Fruit fly (Drosophila melanogaster) whole organism, embryonic: ENCODE data around the gene CG31808.
A peak's percentile ranks its signal among the peaks of the same experiment; 100 is the strongest.

ENCODE experiments used
- Atf-2 ChIP-seq: fragments of 200-800 bp; sonication (Bioruptor generic); optimal IDR thresholded peaks from 2 replicates; lab custom pipeline; 2016; ENCODE audit warnings: missing biosample characterization, missing genetic modification characterization
- Atf3 ChIP-seq: fragments of 200-800 bp; sonication (Bioruptor generic); optimal IDR thresholded peaks from 3 replicates; lab custom pipeline; 2016; ENCODE audit warnings: missing biosample characterization, missing genetic modification characterization
- Atf6 ChIP-seq: fragments of 200-800 bp; sonication (Bioruptor generic); IDR thresholded peaks from 2 replicates; pipeline ENCODE4 v1.3.6; 2022; ENCODE audit warnings: missing biosample characterization, missing genetic modification characterization
- B-H2 ChIP-seq: fragments of 200-800 bp; sonication (Bioruptor generic); optimal IDR thresholded peaks from 2 replicates; lab custom pipeline; 2018; ENCODE audit warnings: missing biosample characterization, mild to moderate bottlenecking, missing genetic modification characterization
- BEAF-32 ChIP-seq: fragments of 200-800 bp; sonication (Bioruptor generic); optimal IDR thresholded peaks from 3 replicates; lab custom pipeline; 2017; ENCODE audit warnings: missing biosample characterization, missing genetic modification characterization, mild to moderate bottlenecking, moderate library complexity, missing genetic modification reagents
- CG10209 ChIP-seq: fragments of 200-800 bp; sonication (Bioruptor generic); optimal IDR thresholded peaks from 3 replicates; lab custom pipeline; 2017; ENCODE audit warnings: missing biosample characterization, mild to moderate bottlenecking, missing genetic modification characterization, missing genetic modification reagents
- CG11398 ChIP-seq: fragments of 200-800 bp; sonication (Bioruptor generic); optimal IDR thresholded peaks from 2 replicates; lab custom pipeline; 2016; ENCODE audit warnings: missing biosample characterization, missing genetic modification characterization
- CG12299 ChIP-seq: fragments of 200-800 bp; sonication (Bioruptor generic); optimal IDR thresholded peaks from 2 replicates; lab custom pipeline; 2018; ENCODE audit warnings: missing biosample characterization, mild to moderate bottlenecking, missing genetic modification characterization
- CG12769 ChIP-seq: fragments of 200-800 bp; sonication (Bioruptor generic); optimal IDR thresholded peaks from 2 replicates; lab custom pipeline; 2019; ENCODE audit warnings: missing biosample characterization, mild to moderate bottlenecking, missing genetic modification characterization, moderate library complexity
- CG1647 ChIP-seq: fragments of 200-800 bp; sonication (Bioruptor generic); optimal IDR thresholded peaks from 3 replicates; lab custom pipeline; 2016; ENCODE audit warnings: missing biosample characterization, missing genetic modification characterization
- CG16813 ChIP-seq: fragments of 200-800 bp; sonication (Bioruptor generic); IDR thresholded peaks from 3 replicates; pipeline ENCODE4 v1.3.6; 2022; ENCODE audit warnings: missing biosample characterization, missing genetic modification characterization; ENCODE audit not compliant: partially characterized antibody
- CG18764 ChIP-seq: fragments of 200-800 bp; sonication (Bioruptor generic); optimal IDR thresholded peaks from 3 replicates; lab custom pipeline; 2016; ENCODE audit warnings: missing biosample characterization, missing genetic modification characterization
- CG2116 ChIP-seq: fragments of 200-800 bp; sonication (Bioruptor generic); optimal IDR thresholded peaks from 3 replicates; lab custom pipeline; 2018; ENCODE audit warnings: missing biosample characterization, mild to moderate bottlenecking, missing genetic modification characterization
- CG32767 ChIP-seq: fragments of 200-800 bp; sonication (Bioruptor generic); IDR thresholded peaks from 2 replicates; pipeline ENCODE4 v1.3.6; 2022; ENCODE audit warnings: missing biosample characterization, missing genetic modification characterization
- CG34224 ChIP-seq: fragments of 200-800 bp; sonication (Bioruptor generic); IDR thresholded peaks from 3 replicates; pipeline ENCODE4 v1.3.6; 2022; ENCODE audit warnings: missing biosample characterization, missing genetic modification characterization; ENCODE audit not compliant: partially characterized antibody
- CG4282 ChIP-seq: fragments of 200-800 bp; sonication (Bioruptor generic); optimal IDR thresholded peaks from 2 replicates; lab custom pipeline; 2016; ENCODE audit warnings: missing biosample characterization, missing genetic modification characterization
- CG4707 ChIP-seq: fragments of 200-800 bp; sonication (Bioruptor generic); optimal IDR thresholded peaks from 2 replicates; lab custom pipeline; 2018; ENCODE audit warnings: missing biosample characterization, mild to moderate bottlenecking, missing genetic modification characterization, moderate library complexity
- CG6791 ChIP-seq: fragments of 200-800 bp; sonication (Bioruptor generic); IDR thresholded peaks from 3 replicates; pipeline ENCODE4 v1.3.6; 2022; ENCODE audit warnings: missing biosample characterization, missing genetic modification characterization; ENCODE audit not compliant: partially characterized antibody
- CG7928 ChIP-seq: fragments of 200-800 bp; sonication (Bioruptor generic); optimal IDR thresholded peaks from 2 replicates; lab custom pipeline; 2017; ENCODE audit warnings: missing biosample characterization, mild to moderate bottlenecking, missing genetic modification characterization
- CG8290 ChIP-seq, 3 experiments: fragments of 200-800 bp; sonication (Bioruptor generic); optimal IDR thresholded peaks; 2 replicates each; lab custom pipeline; 2016 to 2019; ENCODE audit warnings: missing biosample characterization in 3 of 3, missing genetic modification characterization in 3 of 3, mild to moderate bottlenecking in 2 of 3, moderate library complexity in 1 of 3
- CG9437 ChIP-seq: fragments of 200-800 bp; sonication (Bioruptor generic); optimal IDR thresholded peaks from 2 replicates; lab custom pipeline; 2018; ENCODE audit warnings: missing biosample characterization, mild to moderate bottlenecking, missing genetic modification characterization
- D ChIP-seq, 2 experiments: fragments of 200-800 bp in 1 of 2; fragments of >200 bp in 1 of 2; sonication (Bioruptor generic) in 1 of 2; optimal IDR thresholded peaks; 2 replicates in 1 of 2; 3 replicates in 1 of 2; lab custom pipeline; 2017; ENCODE audit warnings: mild to moderate bottlenecking in 1 of 2, missing biosample characterization in 1 of 2, missing genetic modification characterization in 1 of 2, missing genetic modification reagents in 1 of 2
- Dad ChIP-seq: fragments of 200-800 bp; sonication (Bioruptor generic); optimal IDR thresholded peaks from 3 replicates; lab custom pipeline; 2016; ENCODE audit warnings: missing biosample characterization, missing genetic modification characterization
- Ets97D ChIP-seq: fragments of 200-800 bp; sonication (Bioruptor generic); optimal IDR thresholded peaks from 3 replicates; lab custom pipeline; 2016; ENCODE audit warnings: missing biosample characterization, missing genetic modification characterization
- Fer2 ChIP-seq: fragments of 200-800 bp; sonication (Bioruptor generic); optimal IDR thresholded peaks from 2 replicates; lab custom pipeline; 2018; ENCODE audit warnings: missing biosample characterization, mild to moderate bottlenecking, missing genetic modification characterization, moderate library complexity
- H2.0 ChIP-seq: fragments of 200-800 bp; sonication (Bioruptor generic); IDR thresholded peaks from 2 replicates; pipeline ENCODE4 v1.3.6; 2022; ENCODE audit warnings: missing biosample characterization, missing genetic modification characterization
- Hr3 ChIP-seq: fragments of 200-800 bp; sonication (Bioruptor generic); optimal IDR thresholded peaks from 3 replicates; lab custom pipeline; 2016; ENCODE audit warnings: missing biosample characterization, missing genetic modification characterization
- Lpt ChIP-seq: fragments of >200 bp; optimal IDR thresholded peaks from 2 replicates; lab custom pipeline; 2018; ENCODE audit warnings: missing biosample characterization, missing genetic modification characterization
- MESR4 ChIP-seq: fragments of 200-800 bp; sonication (Bioruptor generic); optimal IDR thresholded peaks from 2 replicates; lab custom pipeline; 2018; ENCODE audit warnings: missing biosample characterization, mild to moderate bottlenecking, missing genetic modification characterization, moderate library complexity
- MTF-1 ChIP-seq: fragments of 200-800 bp; sonication (Bioruptor generic); optimal IDR thresholded peaks from 2 replicates; lab custom pipeline; 2018; ENCODE audit warnings: missing biosample characterization, mild to moderate bottlenecking, missing genetic modification characterization, borderline replicate concordance
- Myb ChIP-seq: fragments of 200-800 bp; sonication (Bioruptor generic); optimal IDR thresholded peaks from 2 replicates; lab custom pipeline; 2016; ENCODE audit warnings: missing biosample characterization, missing genetic modification characterization
- NK7.1 ChIP-seq: fragments of 200-800 bp; sonication (Bioruptor generic); optimal IDR thresholded peaks from 3 replicates; lab custom pipeline; 2016; ENCODE audit warnings: missing biosample characterization, missing genetic modification characterization
- Opbp ChIP-seq: fragments of 200-800 bp; sonication (Bioruptor generic); IDR thresholded peaks from 3 replicates; pipeline ENCODE4 v1.3.6; 2022; ENCODE audit warnings: missing biosample characterization, missing genetic modification characterization; ENCODE audit not compliant: partially characterized antibody
- amos ChIP-seq: fragments of 200-800 bp; sonication (Bioruptor generic); IDR thresholded peaks from 2 replicates; pipeline ENCODE4 v1.3.6; 2022; ENCODE audit warnings: missing biosample characterization, missing genetic modification characterization; ENCODE audit not compliant: partially characterized antibody
- cad ChIP-seq: fragments of >200 bp; optimal IDR thresholded peaks from 2 replicates; lab custom pipeline; 2017; ENCODE audit warnings: missing biosample characterization, missing genetic modification characterization
- emc ChIP-seq: fragments of 200-800 bp; sonication (Bioruptor generic); optimal IDR thresholded peaks from 2 replicates; lab custom pipeline; 2016; ENCODE audit warnings: missing biosample characterization, missing genetic modification characterization
- gsb-n ChIP-seq: fragments of 200-800 bp; sonication (Bioruptor generic); optimal IDR thresholded peaks from 3 replicates; lab custom pipeline; 2018; ENCODE audit warnings: missing biosample characterization, mild to moderate bottlenecking, missing genetic modification characterization
- kni ChIP-seq: fragments of 200-800 bp; sonication (Bioruptor generic); optimal IDR thresholded peaks from 3 replicates; lab custom pipeline; 2017; ENCODE audit warnings: mild to moderate bottlenecking, missing biosample characterization, missing genetic modification reagents, missing genetic modification characterization
- nmo ChIP-seq: fragments of 200-800 bp; sonication (Bioruptor generic); optimal IDR thresholded peaks from 2 replicates; lab custom pipeline; 2018; ENCODE audit warnings: missing biosample characterization, mild to moderate bottlenecking, missing genetic modification characterization, moderate library complexity
- oc ChIP-seq: fragments of 200-800 bp; sonication (Bioruptor generic); optimal IDR thresholded peaks from 2 replicates; lab custom pipeline; 2018; ENCODE audit warnings: missing biosample characterization, mild to moderate bottlenecking, missing genetic modification characterization, moderate library complexity
- onecut ChIP-seq: fragments of 200-800 bp; sonication (Bioruptor generic); IDR thresholded peaks from 2 replicates; pipeline ENCODE4 v1.3.6; 2022; ENCODE audit warnings: missing biosample characterization, missing genetic modification characterization
- peb ChIP-seq: fragments of 200-800 bp; sonication (Bioruptor generic); IDR thresholded peaks from 2 replicates; pipeline ENCODE4 v1.3.6; 2022; ENCODE audit warnings: missing biosample characterization, missing genetic modification characterization
- ranshi ChIP-seq: fragments of 200-800 bp; sonication (Bioruptor generic); IDR thresholded peaks from 2 replicates; pipeline ENCODE4 v1.3.6; 2022; ENCODE audit warnings: missing biosample characterization, missing genetic modification characterization
- sim ChIP-seq: fragments of 200-800 bp; sonication (Bioruptor generic); IDR thresholded peaks from 2 replicates; pipeline ENCODE4 v1.3.6; 2022; ENCODE audit warnings: missing biosample characterization, missing genetic modification characterization
- stc ChIP-seq: fragments of 200-800 bp; sonication (Bioruptor generic); IDR thresholded peaks from 2 replicates; pipeline ENCODE4 v1.3.6; 2022; ENCODE audit warnings: missing biosample characterization, missing genetic modification characterization
- trem ChIP-seq: fragments of 200-800 bp; optimal IDR thresholded peaks from 3 replicates; lab custom pipeline; 2019; ENCODE audit warnings: missing biosample characterization, mild to moderate bottlenecking, missing genetic modification characterization, moderate library complexity
- vvl ChIP-seq: fragments of 200-800 bp; sonication (Bioruptor generic); IDR thresholded peaks from 2 replicates; pipeline ENCODE4 v1.3.6; 2022; ENCODE audit warnings: missing biosample characterization, missing genetic modification characterization
- zen ChIP-seq: fragments of 200-800 bp; sonication (Bioruptor generic); optimal IDR thresholded peaks from 3 replicates; lab custom pipeline; 2018; ENCODE audit warnings: missing biosample characterization, mild to moderate bottlenecking, missing genetic modification characterization, moderate library complexity
- zfh1 ChIP-seq: fragments of 200-800 bp; sonication (Bioruptor generic); IDR thresholded peaks from 3 replicates; pipeline ENCODE4 v1.3.6; 2022; ENCODE audit warnings: missing biosample characterization, missing genetic modification characterization

CG31808 gene

DNA sequence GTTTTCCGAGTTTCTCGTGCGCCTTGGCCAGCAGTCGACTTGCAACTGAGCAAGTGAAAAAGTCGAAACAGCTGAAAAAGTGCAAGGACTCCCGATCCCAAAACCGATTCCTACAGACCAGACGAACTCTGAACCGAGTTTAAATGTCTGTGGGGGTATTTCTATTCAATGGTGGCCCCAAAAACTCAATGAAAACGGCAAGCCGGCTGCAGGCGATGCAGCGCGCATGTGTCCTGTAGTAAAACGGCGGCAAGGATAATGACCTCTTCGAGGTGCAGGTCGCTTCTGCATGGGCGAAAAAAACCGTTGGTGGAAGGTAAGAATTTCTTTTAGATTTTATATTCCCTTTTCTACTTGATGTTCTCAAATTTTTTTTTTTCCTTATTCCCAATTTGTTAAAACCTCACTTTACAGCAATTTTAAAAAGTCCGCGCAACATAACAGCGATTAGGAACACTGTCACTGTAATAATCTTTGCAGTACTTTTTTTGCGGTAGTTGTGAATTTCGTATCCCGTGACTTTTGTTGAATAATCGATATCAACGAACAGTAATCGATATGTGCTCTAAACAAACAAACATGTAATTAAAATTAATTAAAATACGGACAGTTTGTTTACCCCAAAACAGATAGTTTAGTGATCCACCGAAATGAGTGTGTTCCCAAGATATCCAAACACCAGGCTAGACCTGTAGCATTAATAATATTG is 39.2 kb downstream of the CG31808 start, which contains the start of the genes Trpgamma and her (continued):
- TF ChIP-seq CG18764 (GFP tag; lab: Kevin White, UChicago), result no peak
- no peak for TF ChIP-seq CG9437 (GFP tag; lab: Kevin White, UChicago)
- TF ChIP-seq Atf6, result no peak
- no peak for TF ChIP-seq gsb-n (tag; lab: Kevin White, UChicago)
- TF ChIP-seq BEAF-32 (GFP tag; lab: Kevin White, UChicago), result peak; percentile 90
- TF ChIP-seq CG4707 (GFP tag; lab: Kevin White, UChicago), result no peak
- TF ChIP-seq CG11398 (GFP tag; lab: Kevin White, UChicago), result no peak
- 0 out of 2 replicates have a peak, but pooled peaks have one; percentile 46 for TF ChIP-seq vvl
- peak; percentile 52 for TF ChIP-seq trem (tag; lab: Kevin White, UChicago)
- no peak for TF ChIP-seq Atf-2
- TF ChIP-seq peb, result no peak
- TF ChIP-seq emc, result no peak
- peak; percentile 92 for TF ChIP-seq CG34224 (GFP tag; lab: Robert Waterston, UW)
- peak; percentile 87 for TF ChIP-seq CG16813 (GFP tag; lab: Robert Waterston, UW)
- TF ChIP-seq oc (tag; lab: Kevin White, UChicago), result no peak
- TF ChIP-seq cad (GFP tag; lab: Kevin White, UChicago), result no peak
- no peak for TF ChIP-seq Lpt (GFP tag; lab: Kevin White, UChicago)
- peak; percentile 46 for TF ChIP-seq CG7928 (GFP tag; lab: Kevin White, UChicago)
- no peak for TF ChIP-seq CG10209 (GFP tag; lab: Kevin White, UChicago)
- no peak for TF ChIP-seq CG4282 (GFP tag; lab: Kevin White, UChicago)
- TF ChIP-seq H2.0 (GFP tag; lab: Robert Waterston, UW), result no peak
- TF ChIP-seq CG12769 (tag; lab: Kevin White, UChicago), result no peak
- TF ChIP-seq CG2116, result peak; percentile 77
- TF ChIP-seq zfh1 (GFP tag; lab: Robert Waterston, UW), result no peak
- peak; percentile 42 for TF ChIP-seq zen (tag; lab: Kevin White, UChicago)
- peak; percentile 77 for TF ChIP-seq Ets97D (GFP tag; lab: Kevin White, UChicago)
- TF ChIP-seq onecut (GFP tag; lab: Robert Waterston, UW), result no peak
- TF ChIP-seq CG1647 (GFP tag; lab: Kevin White, UChicago), result no peak
- no peak for TF ChIP-seq MTF-1 (GFP tag; lab: Kevin White, UChicago)
- no peak for TF ChIP-seq Hr3
- TF ChIP-seq kni, result no peak
- TF ChIP-seq CG6791 (GFP tag; lab: Robert Waterston, UW), result peak; percentile 90
- TF ChIP-seq Myb (GFP tag; lab: Kevin White, UChicago), result peak; percentile 37
- peak; percentile 91 for TF ChIP-seq amos (GFP tag; lab: Robert Waterston, UW)
- no peak for TF ChIP-seq CG32767 (GFP tag; lab: Robert Waterston, UW)
- TF ChIP-seq CG12299 (tag; lab: Kevin White, UChicago), result no peak
- TF ChIP-seq ranshi (GFP tag; lab: Robert Waterston, UW), result no peak
- TF ChIP-seq B-H2 (GFP tag; lab: Kevin White, UChicago), result peak; percentile 53
- peak; percentile 52 for TF ChIP-seq nmo (GFP tag; lab: Kevin White, UChicago)
- TF ChIP-seq stc (GFP tag; lab: Robert Waterston, UW), result no peak
- TF ChIP-seq Dad, result no peak
- TF ChIP-seq MESR4, result peak; percentile 72
- TF ChIP-seq sim (GFP tag; lab: Robert Waterston, UW), result no peak
- TF ChIP-seq Atf3 (GFP tag; lab: Kevin White, UChicago), result no peak
- TF ChIP-seq CG8290 (GFP tag; optimal IDR thresholded peaks at IDR 0.05; lab: Kevin White, UChicago), result peak; percentile 22
- TF ChIP-seq CG8290 (tag; optimal IDR thresholded peaks at IDR 0.05; lab: Kevin White, UChicago), result peak in 1 of 2 experiments; percentile 65
- TF ChIP-seq NK7.1 (GFP tag; lab: Kevin White, UChicago), result no peak
- TF ChIP-seq Fer2 (tag; lab: Kevin White, UChicago), result no peak
- TF ChIP-seq Opbp, result peak; percentile 90
- TF ChIP-seq D (optimal IDR thresholded peaks at IDR 0.05; lab: Kevin White, UChicago), result no peak
- TF ChIP-seq D (GFP tag; optimal IDR thresholded peaks at IDR 0.05; lab: Kevin White, UChicago), result no peak
